Fruit fly (Drosophila melanogaster) whole organism, embryonic: Measurements from ENCODE around the gene amon.
A peak's percentile ranks its signal among the peaks of the same experiment; 100 is the strongest.

Experiments used
- Ada2b ChIP-seq: fragments of 200-800 bp; sonication (Bioruptor generic); IDR thresholded peaks from 2 replicates; pipeline ENCODE4 v1.3.6; 2022; ENCODE audit warnings: missing biosample characterization, missing genetic modification characterization
- Antp ChIP-seq: fragments of 200-800 bp; sonication (Bioruptor generic); optimal IDR thresholded peaks from 3 replicates; lab custom pipeline; 2016; ENCODE audit warnings: missing biosample characterization, missing genetic modification characterization
- B-H2 ChIP-seq: fragments of 200-800 bp; sonication (Bioruptor generic); optimal IDR thresholded peaks from 2 replicates; lab custom pipeline; 2018; ENCODE audit warnings: missing biosample characterization, mild to moderate bottlenecking, missing genetic modification characterization
- CG11456 ChIP-seq: fragments of 200-800 bp; sonication (Bioruptor generic); IDR thresholded peaks from 3 replicates; pipeline ENCODE4 v1.3.6; 2022; ENCODE audit warnings: missing biosample characterization, missing genetic modification characterization
- CG11504 ChIP-seq: fragments of 200-800 bp; sonication (Bioruptor generic); optimal IDR thresholded peaks from 3 replicates; lab custom pipeline; 2019; ENCODE audit warnings: missing biosample characterization, mild to moderate bottlenecking, missing genetic modification characterization, moderate library complexity
- CG12744 ChIP-seq: fragments of 200-800 bp; sonication (Bioruptor generic); optimal IDR thresholded peaks from 2 replicates; lab custom pipeline; 2016; ENCODE audit warnings: missing biosample characterization, missing genetic modification characterization
- CG13894 ChIP-seq: fragments of 200-800 bp; sonication (Bioruptor generic); optimal IDR thresholded peaks from 3 replicates; lab custom pipeline; 2018; ENCODE audit warnings: missing biosample characterization, mild to moderate bottlenecking, missing genetic modification characterization, moderate library complexity
- CG15269 ChIP-seq: fragments of 200-800 bp; sonication (Bioruptor generic); optimal IDR thresholded peaks from 2 replicates; lab custom pipeline; 2018; ENCODE audit warnings: missing biosample characterization, mild to moderate bottlenecking, missing genetic modification characterization, moderate library complexity
- CG1647 ChIP-seq: fragments of 200-800 bp; sonication (Bioruptor generic); optimal IDR thresholded peaks from 3 replicates; lab custom pipeline; 2016; ENCODE audit warnings: missing biosample characterization, missing genetic modification characterization
- CG17385 ChIP-seq: fragments of 200-800 bp; sonication (Bioruptor generic); optimal IDR thresholded peaks from 3 replicates; lab custom pipeline; 2018; ENCODE audit warnings: missing biosample characterization, mild to moderate bottlenecking, missing genetic modification characterization
- CG18599 ChIP-seq: fragments of 200-800 bp; sonication (Bioruptor generic); optimal IDR thresholded peaks from 3 replicates; lab custom pipeline; 2017; ENCODE audit warnings: missing biosample characterization, missing genetic modification characterization, mild to moderate bottlenecking, moderate library complexity, missing genetic modification reagents
- CG2678 ChIP-seq: fragments of 200-800 bp; sonication (Bioruptor generic); optimal IDR thresholded peaks from 3 replicates; lab custom pipeline; 2019; ENCODE audit warnings: missing biosample characterization, mild to moderate bottlenecking, missing genetic modification characterization, moderate library complexity
- CG30403 ChIP-seq: fragments of 200-800 bp; sonication (Bioruptor generic); optimal IDR thresholded peaks from 3 replicates; lab custom pipeline; 2016; ENCODE audit warnings: missing biosample characterization, missing genetic modification characterization
- CG32767 ChIP-seq: fragments of 200-800 bp; sonication (Bioruptor generic); IDR thresholded peaks from 2 replicates; pipeline ENCODE4 v1.3.6; 2022; ENCODE audit warnings: missing biosample characterization, missing genetic modification characterization
- CG33557 ChIP-seq: fragments of 200-800 bp; sonication (Bioruptor generic); optimal IDR thresholded peaks from 2 replicates; lab custom pipeline; 2019; ENCODE audit warnings: missing biosample characterization, mild to moderate bottlenecking, missing genetic modification characterization, moderate library complexity
- CG7556 ChIP-seq: fragments of 200-800 bp; sonication (Bioruptor generic); optimal IDR thresholded peaks from 2 replicates; lab custom pipeline; 2017; ENCODE audit warnings: missing biosample characterization, mild to moderate bottlenecking, missing genetic modification characterization
- CG8290 ChIP-seq, 3 experiments: fragments of 200-800 bp; sonication (Bioruptor generic); optimal IDR thresholded peaks; 2 replicates each; lab custom pipeline; 2016 to 2019; ENCODE audit warnings: missing biosample characterization in 3 of 3, missing genetic modification characterization in 3 of 3, mild to moderate bottlenecking in 2 of 3, moderate library complexity in 1 of 3
- CG9609 ChIP-seq: fragments of 200-800 bp; sonication (Bioruptor generic); optimal IDR thresholded peaks from 3 replicates; lab custom pipeline; 2016; ENCODE audit warnings: missing biosample characterization, missing genetic modification characterization
- Camta ChIP-seq: fragments of 200-800 bp; sonication (Bioruptor generic); optimal IDR thresholded peaks from 2 replicates; lab custom pipeline; 2016; ENCODE audit warnings: missing biosample characterization, missing genetic modification characterization
- CoRest ChIP-seq: fragments of 200-800 bp; sonication (Bioruptor generic); optimal IDR thresholded peaks from 3 replicates; lab custom pipeline; 2018; ENCODE audit warnings: missing biosample characterization, mild to moderate bottlenecking, missing genetic modification characterization, moderate library complexity
- Dbx ChIP-seq: fragments of 200-800 bp; sonication (Bioruptor generic); IDR thresholded peaks from 3 replicates; pipeline ENCODE4 v1.3.6; 2022; ENCODE audit warnings: missing biosample characterization, missing genetic modification characterization
- Deaf1 ChIP-seq: fragments of 200-800 bp; optimal IDR thresholded peaks from 3 replicates; lab custom pipeline; 2019; ENCODE audit warnings: missing biosample characterization, mild to moderate bottlenecking, missing genetic modification characterization, moderate library complexity
- Dek ChIP-seq: fragments of 200-800 bp; sonication (Bioruptor generic); optimal IDR thresholded peaks from 3 replicates; lab custom pipeline; 2019; ENCODE audit warnings: missing biosample characterization, mild to moderate bottlenecking, missing genetic modification characterization, moderate library complexity
- Fer1 ChIP-seq: fragments of 200-800 bp; sonication (Bioruptor generic); optimal IDR thresholded peaks from 2 replicates; lab custom pipeline; 2017; ENCODE audit warnings: missing biosample characterization, mild to moderate bottlenecking, missing genetic modification characterization
- Fer3 ChIP-seq: fragments of 200-800 bp; sonication (Bioruptor generic); optimal IDR thresholded peaks from 2 replicates; lab custom pipeline; 2018; ENCODE audit warnings: missing biosample characterization, mild to moderate bottlenecking, missing genetic modification characterization, moderate library complexity
- Hand ChIP-seq: fragments of 200-800 bp; sonication (Bioruptor generic); optimal IDR thresholded peaks from 2 replicates; lab custom pipeline; 2017; ENCODE audit warnings: mild to moderate bottlenecking, missing biosample characterization, missing genetic modification reagents, missing genetic modification characterization
- Jarid2 ChIP-seq: fragments of 200-800 bp; sonication (Bioruptor generic); optimal IDR thresholded peaks from 3 replicates; lab custom pipeline; 2017; ENCODE audit warnings: mild to moderate bottlenecking, missing biosample characterization, missing genetic modification reagents, missing genetic modification characterization
- Lpt ChIP-seq: fragments of >200 bp; optimal IDR thresholded peaks from 2 replicates; lab custom pipeline; 2018; ENCODE audit warnings: missing biosample characterization, missing genetic modification characterization
- Meics ChIP-seq: fragments of 200-800 bp; sonication (Bioruptor generic); optimal IDR thresholded peaks from 2 replicates; lab custom pipeline; 2017; ENCODE audit warnings: missing biosample characterization, mild to moderate bottlenecking, missing genetic modification characterization
- NfI ChIP-seq: fragments of 200-800 bp; sonication (Bioruptor generic); optimal IDR thresholded peaks from 3 replicates; lab custom pipeline; 2018; ENCODE audit warnings: missing biosample characterization, mild to moderate bottlenecking, missing genetic modification characterization, moderate library complexity
- Pdp1 ChIP-seq, 2 experiments: fragments of 200-800 bp; sonication (Bioruptor generic); optimal IDR thresholded peaks; 3 replicates each; lab custom pipeline; 2016; ENCODE audit warnings: missing biosample characterization in 2 of 2, missing genetic modification characterization in 2 of 2, mild to moderate bottlenecking in 1 of 2, moderate library complexity in 1 of 2
- Rfx ChIP-seq: fragments of 200-800 bp; sonication (Bioruptor generic); IDR thresholded peaks from 2 replicates; pipeline ENCODE4 v1.3.6; 2022; ENCODE audit warnings: missing biosample characterization, missing genetic modification characterization
- Side ChIP-seq: fragments of 200-800 bp; sonication (Bioruptor generic); optimal IDR thresholded peaks from 2 replicates; lab custom pipeline; 2016; ENCODE audit warnings: missing biosample characterization, missing genetic modification characterization
- Ssrp ChIP-seq: fragments of 200-800 bp; sonication (Bioruptor generic); optimal IDR thresholded peaks from 2 replicates; lab custom pipeline; 2018; ENCODE audit warnings: missing biosample characterization, mild to moderate bottlenecking, missing genetic modification characterization, moderate library complexity
- Xbp1 ChIP-seq: fragments of 200-800 bp; sonication (Bioruptor generic); optimal IDR thresholded peaks from 3 replicates; lab custom pipeline; 2016; ENCODE audit warnings: missing biosample characterization, mild to moderate bottlenecking, missing genetic modification characterization
- bab2 ChIP-seq: fragments of 200-800 bp; sonication (Bioruptor generic); optimal IDR thresholded peaks from 2 replicates; lab custom pipeline; 2016; ENCODE audit warnings: missing biosample characterization, missing genetic modification characterization
- bowl ChIP-seq: fragments of 200-800 bp; sonication (Bioruptor generic); IDR thresholded peaks from 2 replicates; pipeline ENCODE4 v1.3.6; 2022; ENCODE audit warnings: missing biosample characterization, missing genetic modification characterization
- br ChIP-seq: fragments of >200 bp; optimal IDR thresholded peaks from 2 replicates; lab custom pipeline; 2017
- dan ChIP-seq: fragments of 200-800 bp; sonication (Bioruptor generic); IDR thresholded peaks from 2 replicates; pipeline ENCODE4 v1.3.6; 2022; ENCODE audit warnings: missing biosample characterization, missing genetic modification characterization
- disco-r ChIP-seq: fragments of 200-800 bp; sonication (Bioruptor generic); optimal IDR thresholded peaks from 2 replicates; lab custom pipeline; 2016; ENCODE audit warnings: missing biosample characterization, missing genetic modification characterization
- dmrt99B ChIP-seq: fragments of 200-800 bp; sonication (Bioruptor generic); optimal IDR thresholded peaks from 2 replicates; lab custom pipeline; 2018; ENCODE audit warnings: missing biosample characterization, mild to moderate bottlenecking, missing genetic modification characterization, moderate library complexity
- dysf ChIP-seq: fragments of 200-800 bp; sonication (Bioruptor generic); IDR thresholded peaks from 3 replicates; pipeline ENCODE4 v1.3.6; 2022; ENCODE audit warnings: missing biosample characterization, missing genetic modification characterization
- gem ChIP-seq: fragments of 200-800 bp; sonication (Bioruptor generic); optimal IDR thresholded peaks from 2 replicates; lab custom pipeline; 2019; ENCODE audit warnings: missing biosample characterization, mild to moderate bottlenecking, missing genetic modification characterization, moderate library complexity
- hth ChIP-seq: fragments of >200 bp; optimal IDR thresholded peaks from 2 replicates; lab custom pipeline; 2017; ENCODE audit warnings: inconsistent platforms
- lmd ChIP-seq: fragments of 200-800 bp; sonication (Bioruptor generic); IDR thresholded peaks from 2 replicates; pipeline ENCODE4 v1.3.6; 2022; ENCODE audit warnings: missing biosample characterization, missing genetic modification characterization
- pho ChIP-seq: fragments of 200-800 bp; sonication (Bioruptor generic); optimal IDR thresholded peaks from 2 replicates; lab custom pipeline; 2016; ENCODE audit warnings: missing biosample characterization, missing genetic modification characterization
- pros ChIP-seq: fragments of 200-800 bp; sonication (Bioruptor generic); optimal IDR thresholded peaks from 3 replicates; lab custom pipeline; 2019; ENCODE audit warnings: missing biosample characterization, mild to moderate bottlenecking, missing genetic modification characterization, moderate library complexity
- row ChIP-seq: fragments of 200-800 bp; sonication (Bioruptor generic); IDR thresholded peaks from 3 replicates; pipeline ENCODE4 v1.3.6; 2022; ENCODE audit warnings: missing biosample characterization, missing genetic modification characterization
- sisA ChIP-seq: fragments of 200-800 bp; sonication (Bioruptor generic); IDR thresholded peaks from 2 replicates; pipeline ENCODE4 v1.3.6; 2022; ENCODE audit warnings: missing biosample characterization, missing genetic modification characterization
- slbo ChIP-seq: fragments of 200-800 bp; sonication (Bioruptor generic); IDR thresholded peaks from 2 replicates; pipeline ENCODE4 v1.3.6; 2022; ENCODE audit warnings: missing biosample characterization, missing genetic modification characterization
- vvl ChIP-seq: fragments of 200-800 bp; sonication (Bioruptor generic); IDR thresholded peaks from 2 replicates; pipeline ENCODE4 v1.3.6; 2022; ENCODE audit warnings: missing biosample characterization, missing genetic modification characterization

The amon gene

DNA sequence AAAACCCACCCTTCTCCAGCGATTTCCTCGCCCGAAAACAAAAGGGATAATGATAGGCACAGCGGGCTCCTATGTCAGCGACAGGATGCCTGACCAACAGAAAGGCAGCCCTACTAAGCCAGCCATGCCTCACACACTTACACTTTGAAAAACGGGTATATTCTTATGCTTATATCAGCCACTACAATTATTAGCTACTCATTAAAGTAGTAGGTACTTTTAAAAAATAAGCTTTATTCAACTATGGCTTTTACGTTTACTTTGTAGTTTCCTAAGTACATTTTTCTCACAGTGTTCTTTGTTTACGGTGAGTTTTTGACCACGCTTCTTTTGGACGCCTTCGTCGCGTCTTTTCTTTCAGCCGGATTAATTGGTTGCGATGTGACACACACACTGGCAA, 23.8 kb downstream of the amon start (continued):
- TF ChIP-seq Jarid2 (GFP tag; lab: Kevin White, UChicago) (no peak), CG9609 (GFP tag; lab: Kevin White, UChicago) (no peak), Fer3 (tag; lab: Kevin White, UChicago) (peak; percentile 9), gem (peak; percentile 21), Dek (no peak), CG12744 (GFP tag; lab: Kevin White, UChicago) (no peak), CG13894 (tag; lab: Kevin White, UChicago) (no peak), br (lab: Kevin White, UChicago) (no peak), Xbp1 (GFP tag; lab: Kevin White, UChicago) (no peak), CG11504 (tag; lab: Kevin White, UChicago) (peak; percentile 34), B-H2 (no peak), Camta (no peak), Side (no peak), Fer1 (GFP tag; lab: Kevin White, UChicago) (peak; percentile 11), dmrt99B (tag; lab: Kevin White, UChicago) (peak; percentile 25), Hand (no peak), Pdp1 (GFP tag; optimal IDR thresholded peaks at IDR 0.05; lab: Kevin White, UChicago) (no peak), hth (no peak), bowl (GFP tag; lab: Robert Waterston, UW) (no peak), CG17385 (GFP tag; lab: Kevin White, UChicago) (no peak), pho (GFP tag; lab: Kevin White, UChicago) (no peak), CG30403 (peak; percentile 0), Deaf1 (tag; lab: Kevin White, UChicago) (no peak), Rfx (GFP tag; lab: Robert Waterston, UW) (peak; percentile 51; the same call in 1 of the 2 replicates), disco-r (GFP tag; lab: Kevin White, UChicago) (no peak), CG11456 (GFP tag; lab: Robert Waterston, UW) (0 out of 3 replicates have a peak, but pooled peaks have one; percentile 15), Meics (GFP tag; lab: Kevin White, UChicago) (peak; percentile 39), lmd (GFP tag; lab: Robert Waterston, UW) (peak; percentile 42; the same call in 1 of the 2 replicates), CG33557 (GFP tag; lab: Kevin White, UChicago) (no peak), sisA (GFP tag; lab: Robert Waterston, UW) (peak; percentile 11; the same call in 1 of the 2 replicates), Lpt (GFP tag; lab: Kevin White, UChicago) (no peak), CoRest (tag; lab: Kevin White, UChicago) (no peak), CG2678 (peak; percentile 18), dysf (GFP tag; lab: Robert Waterston, UW) (peak; percentile 36; the same call in 1 of the 3 replicates), pros (no peak), dan (GFP tag; lab: Robert Waterston, UW) (no peak), NfI (GFP tag; lab: Kevin White, UChicago) (no peak), CG7556 (GFP tag; lab: Kevin White, UChicago) (peak; percentile 11), CG18599 (GFP tag; lab: Kevin White, UChicago) (peak; percentile 42), Ada2b (GFP tag; lab: Robert Waterston, UW) (0 out of 2 replicates have a peak, but pooled peaks have one; percentile 19), Ssrp (tag; lab: Kevin White, UChicago) (no peak), Dbx (GFP tag; lab: Robert Waterston, UW) (peak; percentile 26; the same call in 1 of the 3 replicates), CG32767 (GFP tag; lab: Robert Waterston, UW) (no peak), CG1647 (no peak), row (GFP tag; lab: Robert Waterston, UW) (no peak; the same call in 2 of the 3 replicates), vvl (peak; percentile 36; the same call in 1 of the 2 replicates), bab2 (GFP tag; lab: Kevin White, UChicago) (no peak), CG8290 (GFP tag; optimal IDR thresholded peaks at IDR 0.05; lab: Kevin White, UChicago) (no peak), CG8290 (tag; optimal IDR thresholded peaks at IDR 0.05; lab: Kevin White, UChicago) (peak in 1 of 2 experiments; percentile 2), CG15269 (tag; lab: Kevin White, UChicago) (peak; percentile 14), slbo (GFP tag; lab: Robert Waterston, UW) (peak; percentile 31; the same call in 1 of the 2 replicates), Antp (GFP tag; lab: Kevin White, UChicago) (no peak)
